Fruit fly (Drosophila melanogaster): ENCODE data around the gene CG7255.
A peak's percentile ranks its signal among the peaks of the same experiment; 100 is the strongest.

The CG7255 gene

dm6 chr3L:15353739-15354138 lies 49.7 kb downstream of the CG7255 start (continued):
- peak; percentile 49 for TF ChIP-seq CG17829 (tag; optimal IDR thresholded peaks at IDR 0.05)
- TF ChIP-seq CG10267 (tag; optimal IDR thresholded peaks at IDR 0.05) = peak; percentile 17
- peak; percentile 28 for TF ChIP-seq Xbp1 (GFP tag; optimal IDR thresholded peaks at IDR 0.05)
- TF ChIP-seq prd (optimal IDR thresholded peaks at IDR 0.05) = no peak
- TF ChIP-seq prd (GFP tag; IDR thresholded peaks at IDR 0.05) = peak; percentile 61; the same call in 2 of the 3 replicates
- no peak for TF ChIP-seq twi (tag; optimal IDR thresholded peaks at IDR 0.05)
- TF ChIP-seq CG6813 (GFP tag; optimal IDR thresholded peaks at IDR 0.05) = peak; percentile 3
- TF ChIP-seq CG17361 (GFP tag; IDR thresholded peaks at IDR 0.05) = 0 out of 3 replicates have a peak, but pooled peaks have one; percentile 31
- TF ChIP-seq dmrt11E (tag; optimal IDR thresholded peaks at IDR 0.05) = peak; percentile 68
- TF ChIP-seq grau (tag; optimal IDR thresholded peaks at IDR 0.05) = peak; percentile 44
- 0 out of 2 replicates have a peak, but pooled peaks have one; percentile 37 for TF ChIP-seq CG31441 (GFP tag; IDR thresholded peaks at IDR 0.05)
- 0 out of 2 replicates have a peak, but pooled peaks have one; percentile 17 for TF ChIP-seq ap (GFP tag; IDR thresholded peaks at IDR 0.05)
- TF ChIP-seq Dll (GFP tag; IDR thresholded peaks at IDR 0.05; ENCODE audit: partially characterized antibody) = no peak
- peak; percentile 49 for TF ChIP-seq CG2712 (tag; optimal IDR thresholded peaks at IDR 0.05)
- peak; percentile 11 for TF ChIP-seq CG4424 (GFP tag; optimal IDR thresholded peaks at IDR 0.05)
- TF ChIP-seq gcm (GFP tag; optimal IDR thresholded peaks at IDR 0.05) = peak; percentile 36
- TF ChIP-seq Gug (GFP tag; IDR thresholded peaks at IDR 0.05) = no peak
- TF ChIP-seq lmd (GFP tag; IDR thresholded peaks at IDR 0.05) = 0 out of 2 replicates have a peak, but pooled peaks have one; percentile 14
- no peak for TF ChIP-seq onecut (GFP tag; IDR thresholded peaks at IDR 0.05)
- TF ChIP-seq CG10209 (GFP tag; optimal IDR thresholded peaks at IDR 0.05) = peak; percentile 8
- TF ChIP-seq Hr51 (GFP tag; optimal IDR thresholded peaks at IDR 0.05) = peak in 1 of 2 experiments; percentile 27
- peak; percentile 6 for TF ChIP-seq Meics (GFP tag; optimal IDR thresholded peaks at IDR 0.05)
- peak; percentile 28; the same call in 1 of the 2 replicates for TF ChIP-seq CG6689 (GFP tag; IDR thresholded peaks at IDR 0.05)
- peak; percentile 17 for TF ChIP-seq CoRest (tag; optimal IDR thresholded peaks at IDR 0.05)
- peak; percentile 11 for TF ChIP-seq CG1529 (GFP tag; optimal IDR thresholded peaks at IDR 0.05)
- peak; percentile 1 for TF ChIP-seq CG8388 (GFP tag; optimal IDR thresholded peaks at IDR 0.05)
- peak; percentile 50 for TF ChIP-seq lab (GFP tag; optimal IDR thresholded peaks at IDR 0.05)
- TF ChIP-seq lola (GFP tag; optimal IDR thresholded peaks at IDR 0.05) = peak in 1 of 3 experiments; percentile 57
- peak; percentile 48 for TF ChIP-seq CG12391 (tag; optimal IDR thresholded peaks at IDR 0.05)
- TF ChIP-seq CG13775 (GFP tag; optimal IDR thresholded peaks at IDR 0.05) = peak; percentile 29
- 0 out of 2 replicates have a peak, but pooled peaks have one; percentile 21 for TF ChIP-seq HLH3B (GFP tag; IDR thresholded peaks at IDR 0.05)
- peak; percentile 89 for TF ChIP-seq CG11696 (GFP tag; IDR thresholded peaks at IDR 0.05)
- peak; percentile 22 for TF ChIP-seq CG7556 (GFP tag; optimal IDR thresholded peaks at IDR 0.05)
- TF ChIP-seq hkb (optimal IDR thresholded peaks at IDR 0.05) = no peak
- TF ChIP-seq hkb (GFP tag; IDR thresholded peaks at IDR 0.05) = no peak
- TF ChIP-seq D19A (tag; optimal IDR thresholded peaks at IDR 0.05) = peak; percentile 34
- peak; percentile 58 for TF ChIP-seq gem (tag; optimal IDR thresholded peaks at IDR 0.05)
- no peak for TF ChIP-seq CG9932 (GFP tag; IDR thresholded peaks at IDR 0.05)
- TF ChIP-seq Oli (tag; optimal IDR thresholded peaks at IDR 0.05) = peak; percentile 43
- 0 out of 2 replicates have a peak, but pooled peaks have one; percentile 29 for TF ChIP-seq ara (GFP tag; IDR thresholded peaks at IDR 0.05)
- no peak for TF ChIP-seq CG12071 (GFP tag; optimal IDR thresholded peaks at IDR 0.05)
- no peak for TF ChIP-seq CG33557 (GFP tag; optimal IDR thresholded peaks at IDR 0.05)
- TF ChIP-seq CG6254 (GFP tag; optimal IDR thresholded peaks at IDR 0.05) = peak; percentile 26
- peak; percentile 49 for TF ChIP-seq Xrp1 (GFP tag; IDR thresholded peaks at IDR 0.05)

All from whole organism, embryonic.